Worm (Caenorhabditis elegans): ENCODE measurements around the gene dpy-2.
A peak's percentile ranks its signal among the peaks of the same experiment; 100 is the strongest.

ce11 chrII:6741428-6741827, 27.3 kb downstream of the dpy-2 start, which contains the start of gene exos-8:
- no peak for TF ChIP-seq ama-1 (optimal IDR thresholded peaks at IDR 0.05)
- TF ChIP-seq ahr-1 (tag; optimal IDR thresholded peaks at IDR 0.05) = peak; percentile 58
- TF ChIP-seq Y22D7AL.16 (tag; optimal IDR thresholded peaks at IDR 0.05) = no peak
- no peak for TF ChIP-seq che-1 (tag; optimal IDR thresholded peaks at IDR 0.05)
- no peak for TF ChIP-seq npax-4 (tag; optimal IDR thresholded peaks at IDR 0.05)
- TF ChIP-seq hlh-8 (tag; optimal IDR thresholded peaks at IDR 0.05) = peak; percentile 76
- TF ChIP-seq ceh-14 (tag; optimal IDR thresholded peaks at IDR 0.05) = peak; percentile 91
